Worm (Caenorhabditis elegans) whole organism, L4 larva: ENCODE data around the gene ZK688.9.

Experiments
- dmd-8 ChIP-seq: fragments of 200-800 bp; sonication (Bioruptor generic); IDR thresholded peaks from 2 replicates; pipeline ENCODE4 v1.3.6; 2022; ENCODE audit warnings: missing genetic modification characterization, missing compliant biosample characterization
- lir-3 ChIP-seq: sonication (generic microtip); optimal IDR thresholded peaks from 2 replicates; lab custom pipeline; 2016; ENCODE audit warnings: mild to moderate bottlenecking, missing genetic modification characterization, missing compliant biosample characterization
- mxl-3 ChIP-seq: fragments of 200-800 bp; sonication (Bioruptor generic); optimal IDR thresholded peaks from 2 replicates; lab custom pipeline; 2018; ENCODE audit warnings: mild to moderate bottlenecking, missing genetic modification characterization, missing compliant biosample characterization
- nhr-237 ChIP-seq: sonication (generic microtip); optimal IDR thresholded peaks from 2 replicates; lab custom pipeline; 2017; ENCODE audit warnings: missing biosample characterization, missing genetic modification characterization

ce11 chrIII:7854494-7855184, 28.2 kb downstream of the ZK688.9 start, which contains the start of gene rpl-35:
- TF ChIP-seq dmd-8 (GFP tag; lab: Robert Waterston, UW): peak; percentile 90
- TF ChIP-seq mxl-3 (GFP tag; lab: Kevin White, UChicago): peak; percentile 98
- TF ChIP-seq nhr-237: peak; percentile 85
- TF ChIP-seq lir-3 (tag; lab: Kevin White, UChicago): peak; percentile 83
